Worm (Caenorhabditis elegans): ENCODE measurements around the gene Y75D11A.3.
"Not testable (repeated sequence)": the region's sequence is repeated elsewhere in the genome, so short reads cannot be mapped to it uniquely, and the experiment has no call there.

The Y75D11A.3 gene

DNA sequence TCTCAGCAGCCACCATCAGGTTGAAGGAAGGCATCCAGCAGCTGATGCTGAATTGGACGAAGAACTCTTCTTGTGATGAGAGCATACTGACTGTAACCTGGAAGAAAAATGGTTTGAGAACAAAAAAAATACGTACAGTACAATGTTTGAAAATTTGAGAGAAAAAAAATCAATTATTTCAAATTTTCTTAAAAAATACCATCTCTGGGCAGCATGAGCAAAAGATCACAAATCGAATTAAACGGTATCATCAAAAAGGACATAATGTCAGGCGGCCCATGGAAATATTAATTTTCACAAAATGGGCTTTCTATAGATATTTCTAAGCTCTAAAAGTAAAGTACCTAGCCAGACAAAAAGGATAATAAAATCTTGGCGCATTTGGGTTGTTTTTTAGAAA lies at the start of gene Y75D11A.3:
Gene Y75D11A.3, minus strand, starts transcription at position 101 of the 400 bp plus-strand sequence.
- not testable (repeated sequence) for TF ChIP-seq flt-1 (GFP tag; IDR thresholded peaks at IDR 0.05); F13C5.2 (tag; optimal IDR thresholded peaks at IDR 0.05); scrt-1 (GFP tag; IDR thresholded peaks at IDR 0.05)

DNA sequence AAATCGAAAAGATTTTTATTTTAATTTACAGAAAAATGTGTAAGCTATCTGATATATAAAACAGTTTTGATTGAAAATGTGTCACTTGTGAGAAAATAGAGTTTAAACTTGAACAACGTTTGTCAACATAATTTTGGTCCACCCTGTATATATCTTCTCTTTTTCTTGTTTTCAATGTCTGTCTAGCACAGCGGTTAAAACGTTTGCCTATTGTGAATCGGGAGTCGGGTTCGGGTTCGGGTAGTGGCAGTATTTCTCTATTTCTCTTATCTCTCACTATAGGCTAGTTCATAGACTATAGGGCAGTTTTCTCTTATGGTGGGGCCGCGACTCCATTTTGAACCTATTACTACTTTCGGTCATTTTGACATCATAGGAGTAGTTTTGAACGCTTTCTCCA lies 45.1 kb upstream of the Y75D11A.3 start:
- TF ChIP-seq flt-1 (GFP tag; IDR thresholded peaks at IDR 0.05) (no peak), B0310.2 (tag; optimal IDR thresholded peaks at IDR 0.05) (no peak)

DNA sequence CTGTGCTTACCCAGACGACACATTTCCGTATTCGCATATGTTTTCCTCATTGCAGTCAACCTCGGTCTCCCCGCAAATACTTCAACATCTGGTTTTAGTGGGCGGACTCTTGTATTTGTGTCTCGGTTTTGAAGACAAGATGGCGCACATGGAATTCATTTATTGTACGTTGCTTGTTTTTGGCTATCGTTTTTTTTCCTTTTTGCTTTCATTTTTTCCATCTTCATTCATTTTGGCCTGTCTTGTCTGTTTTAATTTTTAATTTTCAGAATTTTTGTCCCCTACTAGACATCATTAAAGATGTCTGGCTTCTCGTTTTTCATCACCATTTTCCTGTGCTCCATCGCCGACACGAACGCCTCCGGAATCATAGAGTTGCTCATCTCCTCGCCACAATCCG lies 40.6 kb upstream of the Y75D11A.3 start, which contains the start of gene arg-1:
Gene arg-1, plus strand, starts transcription at position 301 of the 400 bp plus-strand sequence.
- TF ChIP-seq pes-1 (GFP tag; IDR thresholded peaks at IDR 0.05) (no peak), ceh-36 (tag; optimal IDR thresholded peaks at IDR 0.05) (no peak)

DNA sequence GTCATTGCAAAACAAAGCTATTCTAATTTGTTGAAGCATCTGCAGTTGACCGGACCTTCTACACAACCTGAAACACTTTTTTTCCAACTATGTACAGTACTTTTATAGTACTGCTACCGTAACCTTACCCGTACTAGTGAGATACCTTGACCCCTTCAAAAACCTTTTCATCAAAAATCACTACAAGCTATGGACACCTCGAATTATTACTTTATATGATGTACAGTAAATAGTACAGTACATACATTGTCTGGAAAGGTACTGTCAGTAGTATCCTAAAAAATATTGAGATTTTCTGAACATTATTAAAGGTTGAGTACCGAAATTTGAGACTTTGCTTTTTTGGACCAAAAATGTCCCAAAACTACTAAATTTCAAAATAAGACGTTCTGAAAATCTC lies 39.7 kb upstream of the Y75D11A.3 start:
- TF ChIP-seq hmg-4 (GFP tag; optimal IDR thresholded peaks at IDR 0.05) (no peak), aly-1 (tag; optimal IDR thresholded peaks at IDR 0.05) (no peak), ceh-36 (tag; optimal IDR thresholded peaks at IDR 0.05) (no peak), ceh-13 (GFP tag; optimal IDR thresholded peaks at IDR 0.05) (no peak)

DNA sequence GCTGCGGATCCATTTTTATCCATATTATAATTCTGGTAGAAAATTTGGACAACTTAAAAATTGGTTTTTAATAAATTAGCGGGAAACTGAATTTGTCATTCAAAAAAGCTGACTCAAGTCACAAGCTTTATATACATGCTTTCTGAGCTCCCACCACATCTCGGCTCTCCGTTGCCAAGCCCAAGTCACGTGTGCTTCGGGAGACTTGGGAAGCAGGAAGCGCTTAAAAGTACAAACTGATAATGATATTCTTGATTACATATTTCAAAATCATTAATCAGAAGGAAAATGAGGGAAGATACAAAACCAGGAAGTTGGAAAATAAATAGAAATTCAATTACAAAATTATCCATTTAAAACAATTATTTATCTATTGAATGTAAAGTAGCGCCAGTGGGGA lies 32.0 kb upstream of the Y75D11A.3 start, which contains the start of gene elc-2:
Gene elc-2, minus strand, starts transcription at position 101 of the 400 bp plus-strand sequence.
- TF ChIP-seq sea-1 (GFP tag; conservative IDR thresholded peaks at IDR 0.05) (no peak), flt-1 (GFP tag; IDR thresholded peaks at IDR 0.05) (no peak)

DNA sequence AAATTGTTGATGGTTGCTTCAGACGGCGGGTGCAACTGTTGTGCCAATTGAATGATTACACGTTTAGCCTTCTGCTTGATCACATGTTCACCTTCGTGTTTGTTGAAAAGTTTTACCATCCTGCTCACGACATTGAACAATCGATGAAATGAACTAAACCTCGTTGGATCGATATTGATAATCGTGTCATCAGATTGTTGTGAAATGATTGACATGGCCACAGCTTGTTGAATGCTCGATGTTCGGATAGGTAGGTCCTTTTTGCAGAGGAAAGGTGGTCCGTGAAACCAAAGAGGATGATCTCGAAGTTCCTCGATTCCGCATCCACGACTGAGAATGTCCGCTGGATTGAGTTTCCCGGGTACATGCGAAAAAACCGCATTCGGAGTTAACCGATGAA lies 23.6 kb upstream of the Y75D11A.3 start:
- TF ChIP-seq ceh-36 (tag; optimal IDR thresholded peaks at IDR 0.05) (no peak), tbx-37 (GFP tag; conservative IDR thresholded peaks at IDR 0.05) (no peak), hmg-4 (GFP tag; optimal IDR thresholded peaks at IDR 0.05) (no peak), F13C5.2 (tag; optimal IDR thresholded peaks at IDR 0.05) (no peak), tra-4 (tag; optimal IDR thresholded peaks at IDR 0.05) (no peak)

DNA sequence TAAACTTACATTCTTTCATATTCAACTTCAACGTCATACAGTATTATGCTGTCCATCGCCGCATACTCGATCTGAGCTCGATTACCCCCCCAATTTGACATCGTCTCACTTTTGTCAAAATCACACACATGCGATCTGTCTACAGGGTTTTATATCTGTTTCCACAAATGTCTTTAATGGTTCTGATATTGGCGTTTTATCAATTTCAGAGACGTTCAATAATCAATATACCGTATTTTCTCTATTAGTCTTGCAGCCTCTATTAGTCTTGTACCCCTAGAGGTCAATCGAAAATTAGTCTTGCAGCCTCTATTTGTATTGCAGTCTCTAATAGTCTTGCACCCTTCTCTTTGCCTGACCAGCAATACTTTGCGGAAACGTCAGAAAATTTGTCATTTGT lies 2.5 kb upstream of the Y75D11A.3 start, which contains the start of gene Y75D11A.6:
Gene Y75D11A.6, minus strand, starts transcription at position 101 of the 400 bp plus-strand sequence.
- not testable (repeated sequence) for TF ChIP-seq ceh-13 (GFP tag; optimal IDR thresholded peaks at IDR 0.05); ama-1 (optimal IDR thresholded peaks at IDR 0.05); scrt-1 (GFP tag; IDR thresholded peaks at IDR 0.05)

DNA sequence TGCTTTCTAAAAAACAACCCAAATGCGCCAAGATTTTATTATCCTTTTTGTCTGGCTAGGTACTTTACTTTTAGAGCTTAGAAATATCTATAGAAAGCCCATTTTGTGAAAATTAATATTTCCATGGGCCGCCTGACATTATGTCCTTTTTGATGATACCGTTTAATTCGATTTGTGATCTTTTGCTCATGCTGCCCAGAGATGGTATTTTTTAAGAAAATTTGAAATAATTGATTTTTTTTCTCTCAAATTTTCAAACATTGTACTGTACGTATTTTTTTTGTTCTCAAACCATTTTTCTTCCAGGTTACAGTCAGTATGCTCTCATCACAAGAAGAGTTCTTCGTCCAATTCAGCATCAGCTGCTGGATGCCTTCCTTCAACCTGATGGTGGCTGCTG lies 3.5 kb downstream of the Y75D11A.3 start, which contains the start of gene Y75D11A.2:
Gene Y75D11A.2, plus strand, starts transcription at position 301 of the 400 bp plus-strand sequence.
- TF ChIP-seq flt-1 (GFP tag; IDR thresholded peaks at IDR 0.05); tra-4 (tag; optimal IDR thresholded peaks at IDR 0.05); tbx-37 (GFP tag; conservative IDR thresholded peaks at IDR 0.05): not testable (repeated sequence)

DNA sequence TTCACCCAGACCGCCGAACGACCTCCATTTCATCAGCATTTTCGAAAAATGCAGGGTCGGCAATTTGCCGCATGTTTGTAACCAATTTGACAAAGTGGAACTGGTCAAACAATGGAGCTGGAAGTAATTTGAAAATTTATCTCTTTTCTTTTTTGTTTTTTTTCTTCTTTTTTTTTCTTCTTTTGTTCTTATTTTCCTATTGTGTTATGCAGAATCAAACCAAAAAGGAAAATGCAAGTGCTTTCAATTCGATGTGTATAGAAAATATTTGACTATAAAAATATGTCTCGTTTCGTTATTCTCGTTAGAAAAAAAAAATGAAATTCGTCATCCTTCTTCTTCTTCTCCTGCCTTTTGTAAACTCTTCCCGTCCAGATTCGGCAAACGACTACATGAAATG lies 8.4 kb downstream of the Y75D11A.3 start, which contains the start of gene F07G6.10:
Gene F07G6.10, plus strand, starts transcription at position 301 of the 400 bp plus-strand sequence.
- TF ChIP-seq hmg-4 (GFP tag; optimal IDR thresholded peaks at IDR 0.05) (no peak), scrt-1 (GFP tag; IDR thresholded peaks at IDR 0.05) (no peak), ama-1 (optimal IDR thresholded peaks at IDR 0.05) (no peak)

DNA sequence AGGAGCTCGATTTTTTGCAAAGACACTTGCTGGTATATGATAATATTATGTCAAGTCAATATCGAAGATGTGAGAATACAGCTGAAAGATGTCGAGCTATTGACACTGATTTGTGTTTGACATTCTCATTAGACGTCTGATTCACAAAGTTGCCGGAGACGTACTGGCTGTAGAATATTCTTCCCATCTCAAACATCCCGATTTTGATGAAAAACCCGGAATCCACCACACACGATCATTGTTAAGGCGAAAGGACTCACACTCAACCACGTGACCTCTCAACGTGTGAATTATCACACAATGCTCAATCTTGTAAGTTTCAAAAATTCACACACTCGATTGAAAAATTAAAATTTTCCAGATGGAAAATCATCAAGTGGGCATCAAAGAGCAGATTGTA lies 10.1 kb downstream of the Y75D11A.3 start, which contains the start of gene F07G6.12:
Gene F07G6.12, plus strand, starts transcription at position 301 of the 400 bp plus-strand sequence.
- TF ChIP-seq pes-1 (GFP tag; IDR thresholded peaks at IDR 0.05) (no peak), flt-1 (GFP tag; IDR thresholded peaks at IDR 0.05) (no peak), ama-1 (optimal IDR thresholded peaks at IDR 0.05) (no peak), ets-7 (tag; optimal IDR thresholded peaks at IDR 0.05) (no peak), hnd-1 (tag; optimal IDR thresholded peaks at IDR 0.05) (no peak), tbx-37 (GFP tag; conservative IDR thresholded peaks at IDR 0.05) (no peak)

DNA sequence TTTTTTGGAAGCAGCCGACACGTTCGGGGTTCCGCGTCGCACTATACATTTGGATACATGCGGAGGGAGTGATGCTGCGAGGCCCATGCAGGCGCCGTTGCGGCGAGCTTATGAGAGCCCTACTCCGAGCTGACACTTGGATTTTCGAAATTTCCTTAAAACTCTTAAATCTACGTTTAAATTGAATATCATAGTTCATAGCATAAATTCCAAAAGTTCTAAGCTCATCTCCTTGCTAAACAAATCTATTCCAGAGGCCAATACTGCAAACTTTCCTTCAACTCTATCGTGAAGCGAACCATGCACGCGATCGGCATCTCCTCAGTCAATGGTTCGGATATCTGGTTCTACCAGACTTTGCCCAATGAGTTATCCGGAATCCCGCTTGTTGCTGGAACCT lies 16.5 kb downstream of the Y75D11A.3 start, which contains the start of gene dgn-3:
Gene dgn-3, plus strand, starts transcription at position 301 of the 400 bp plus-strand sequence.
- no peak for TF ChIP-seq tbx-11 (GFP tag; IDR thresholded peaks at IDR 0.05)
- TF ChIP-seq hmbx-1 (tag; optimal IDR thresholded peaks at IDR 0.05), result no peak
- no peak for TF ChIP-seq tbx-37 (GFP tag; conservative IDR thresholded peaks at IDR 0.05)
- TF ChIP-seq aly-1 (tag; optimal IDR thresholded peaks at IDR 0.05), result no peak
- TF ChIP-seq pes-1 (GFP tag; IDR thresholded peaks at IDR 0.05), result no peak

Measured in whole organism, early embryonic.